Worm (Caenorhabditis elegans): Measurements from ENCODE around the gene C11E4.6.

The C11E4.6 gene

DNA sequence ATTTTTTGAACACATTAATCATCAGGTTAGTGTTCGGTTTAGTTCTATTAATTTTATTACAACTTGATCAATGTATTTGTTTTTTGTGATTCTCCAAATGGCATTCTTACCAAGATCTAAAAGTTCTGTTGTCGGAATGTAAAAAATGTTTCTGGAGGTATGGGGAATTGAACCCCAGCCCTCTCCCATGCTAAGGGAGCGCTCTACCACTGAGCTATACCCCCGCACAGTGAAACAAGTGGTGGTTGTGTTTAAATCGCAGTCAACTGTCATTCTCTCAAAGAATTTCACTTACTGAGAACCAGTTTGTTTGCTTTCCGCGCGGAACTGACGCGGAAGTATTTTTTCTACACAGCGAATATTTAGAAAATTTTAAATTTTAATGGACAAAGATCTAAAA lies 27.3 kb downstream of the C11E4.6 start (continued):
- TF ChIP-seq hlh-4 (tag; optimal IDR thresholded peaks at IDR 0.05) (no peak), ceh-90 (tag; optimal IDR thresholded peaks at IDR 0.05) (no peak), unc-62 (GFP tag; optimal IDR thresholded peaks at IDR 0.05) (no peak), sox-4 (tag; optimal IDR thresholded peaks at IDR 0.05) (no peak), egl-27 (tag; optimal IDR thresholded peaks at IDR 0.05) (no peak), nhr-12 (tag; optimal IDR thresholded peaks at IDR 0.05) (no peak), mef-2 (tag; optimal IDR thresholded peaks at IDR 0.05) (no peak), rnt-1 (tag; optimal IDR thresholded peaks at IDR 0.05) (peak; percentile 61), zip-4 (GFP tag; optimal IDR thresholded peaks at IDR 0.05) (no peak), swsn-7 (tag; optimal IDR thresholded peaks at IDR 0.05) (peak; percentile 23), nhr-19 (GFP tag; conservative IDR thresholded peaks at IDR 0.05) (peak; percentile 48; the same call in 1 of the 2 replicates), pag-3 (tag; optimal IDR thresholded peaks at IDR 0.05; ENCODE audit: borderline replicate concordance, insufficient read depth) (no peak), pqm-1 (tag; optimal IDR thresholded peaks at IDR 0.05) (no peak), ztf-4 (tag; optimal IDR thresholded peaks at IDR 0.05) (peak; percentile 19), fkh-8 (tag; optimal IDR thresholded peaks at IDR 0.05) (no peak), blmp-1 (tag; optimal IDR thresholded peaks at IDR 0.05) (peak; percentile 16), nhr-28 (tag; optimal IDR thresholded peaks at IDR 0.05) (no peak), ceh-88 (GFP tag; IDR thresholded peaks at IDR 0.05) (no peak), egl-13 (tag; optimal IDR thresholded peaks at IDR 0.05) (no peak), C34B4.2 (tag; optimal IDR thresholded peaks at IDR 0.05) (no peak), elt-3 (tag; optimal IDR thresholded peaks at IDR 0.05) (no peak), vab-15 (tag; optimal IDR thresholded peaks at IDR 0.05) (no peak), Y116A8C.19 (tag; optimal IDR thresholded peaks at IDR 0.05; ENCODE audit: borderline replicate concordance) (no peak), nhr-85 (tag) (peak; percentile 81), fkh-10 (GFP tag; optimal IDR thresholded peaks at IDR 0.05) (no peak), dpl-1 (GFP tag; optimal IDR thresholded peaks at IDR 0.05) (peak in 1 of 3 experiments; percentile 10), ces-1 (GFP tag; optimal IDR thresholded peaks at IDR 0.05) (no peak), ama-1 (optimal IDR thresholded peaks at IDR 0.05) (no peak), sptf-1 (tag; optimal IDR thresholded peaks at IDR 0.05) (no peak), irx-1 (tag; optimal IDR thresholded peaks at IDR 0.05) (peak; percentile 13), ceh-82 (tag; optimal IDR thresholded peaks at IDR 0.05) (peak; percentile 11 to 24 (median 20)), snpc-4 (tag; optimal IDR thresholded peaks at IDR 0.05) (no peak), nhr-84 (tag; optimal IDR thresholded peaks at IDR 0.05) (no peak), unc-130 (tag; optimal IDR thresholded peaks at IDR 0.05) (no peak), aha-1 (tag; optimal IDR thresholded peaks at IDR 0.05) (no peak)

DNA sequence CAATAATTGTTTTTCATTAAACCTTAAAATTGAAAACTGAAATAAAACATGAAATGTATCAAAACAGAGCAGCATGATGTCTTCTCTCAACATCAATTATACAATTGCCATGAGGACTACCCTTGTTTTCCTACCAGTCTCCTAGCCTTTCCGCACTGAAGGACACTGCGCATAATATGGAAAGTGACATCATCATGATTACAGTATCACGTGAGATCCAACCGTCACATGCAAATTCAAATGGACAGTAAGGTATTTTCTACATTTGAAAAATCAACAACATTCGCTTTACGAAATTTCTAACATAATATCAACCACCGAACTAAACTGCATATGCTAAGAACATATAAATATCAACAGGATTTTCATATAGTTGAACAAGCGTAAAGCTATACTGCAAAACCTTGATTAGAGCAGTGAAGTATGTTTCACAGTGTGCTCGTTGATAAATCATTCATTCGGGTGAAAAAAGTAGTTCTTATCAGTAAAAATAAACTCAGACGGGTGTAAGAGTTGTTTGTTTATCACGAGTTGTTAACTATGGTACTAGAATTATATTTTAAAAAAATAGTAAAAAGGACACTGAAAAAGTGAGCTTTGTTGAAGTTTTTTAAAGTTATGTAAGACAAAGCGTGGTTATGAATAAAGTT lies 28.6 kb downstream of the C11E4.6 start:
- peak; percentile 71 for TF ChIP-seq elt-2 (tag; optimal IDR thresholded peaks at IDR 0.05)
- TF ChIP-seq nhr-85 (tag) = peak; percentile 97
- TF ChIP-seq nhr-19 (GFP tag; conservative IDR thresholded peaks at IDR 0.05) = peak; percentile 46
- TF ChIP-seq fos-1 (tag; optimal IDR thresholded peaks at IDR 0.05) = no peak
- TF ChIP-seq ztf-11 (tag; optimal IDR thresholded peaks at IDR 0.05) = no peak
- TF ChIP-seq ama-1 (optimal IDR thresholded peaks at IDR 0.05) = no peak
- TF ChIP-seq mep-1 (tag; optimal IDR thresholded peaks at IDR 0.05) = peak; percentile 79
- TF ChIP-seq isw-1 (GFP tag; IDR thresholded peaks at IDR 0.05) = no peak
- no peak for TF ChIP-seq ces-1 (GFP tag; optimal IDR thresholded peaks at IDR 0.05)
- TF ChIP-seq pax-3 (tag; optimal IDR thresholded peaks at IDR 0.05) = no peak
- TF ChIP-seq egl-27 (tag; optimal IDR thresholded peaks at IDR 0.05) = no peak
- 0 out of 2 replicates have a peak, but pooled peaks have one; percentile 26 for TF ChIP-seq ceh-88 (GFP tag; IDR thresholded peaks at IDR 0.05)
- no peak for TF ChIP-seq skn-1 (tag; optimal IDR thresholded peaks at IDR 0.05)
- TF ChIP-seq mab-9 (GFP tag; IDR thresholded peaks at IDR 0.05) = no peak
- peak; percentile 38 for TF ChIP-seq nhr-47 (tag; optimal IDR thresholded peaks at IDR 0.05)
- peak in 1 of 2 experiments; percentile 68 for TF ChIP-seq lin-35 (GFP tag; optimal IDR thresholded peaks at IDR 0.05)
- no peak for TF ChIP-seq ceh-82 (tag; optimal IDR thresholded peaks at IDR 0.05)
- no peak for TF ChIP-seq snpc-4 (tag; optimal IDR thresholded peaks at IDR 0.05)
- no peak for TF ChIP-seq rnt-1 (tag; optimal IDR thresholded peaks at IDR 0.05)
- TF ChIP-seq mef-2 (tag; optimal IDR thresholded peaks at IDR 0.05) = no peak
- no peak for TF ChIP-seq aly-2 (tag; optimal IDR thresholded peaks at IDR 0.05)
- TF ChIP-seq nhr-77 (tag; optimal IDR thresholded peaks at IDR 0.05) = no peak
- no peak for TF ChIP-seq nhr-84 (tag; optimal IDR thresholded peaks at IDR 0.05)
- TF ChIP-seq efl-1 (optimal IDR thresholded peaks at IDR 0.05) = peak in 1 of 2 experiments; percentile 4
- no peak for TF ChIP-seq efl-1 (GFP tag; optimal IDR thresholded peaks at IDR 0.05 in 1 of 2)
- TF ChIP-seq ceh-8 (GFP tag; optimal IDR thresholded peaks at IDR 0.05) = peak; percentile 49
- no peak for TF ChIP-seq tlp-1 (tag; optimal IDR thresholded peaks at IDR 0.05)
- peak; percentile 20 for TF ChIP-seq vab-15 (tag; optimal IDR thresholded peaks at IDR 0.05)
- TF ChIP-seq unc-30 (tag; optimal IDR thresholded peaks at IDR 0.05) = no peak
